Worm (Caenorhabditis elegans) whole organism, young adult: ENCODE data around the gene pde-3.

Experiments
- B0261.1 ChIP-seq: sonication (generic microtip); optimal IDR thresholded peaks from 2 replicates; lab custom pipeline; 2016; ENCODE audit warnings: mild to moderate bottlenecking, missing genetic modification characterization, moderate library complexity, missing compliant biosample characterization
- F39B2.1 ChIP-seq: fragments of 200-800 bp; sonication (Bioruptor generic); IDR thresholded peaks from 2 replicates; pipeline ENCODE4 v1.3.6; 2022; ENCODE audit warnings: missing genetic modification reagents, missing genetic modification characterization, missing compliant biosample characterization
- Y53G8AR.9 ChIP-seq: fragments of 200-800 bp; sonication (Bioruptor generic); conservative IDR thresholded peaks from 2 replicates; pipeline ENCODE4 v1.3.6; 2022; ENCODE audit warnings: missing genetic modification reagents, missing genetic modification characterization, missing compliant biosample characterization
- attf-6 ChIP-seq: fragments of 200-800 bp; sonication (Bioruptor generic); IDR thresholded peaks from 2 replicates; pipeline ENCODE4 v1.3.6; 2022; ENCODE audit warnings: missing genetic modification reagents, missing genetic modification characterization, missing compliant biosample characterization
- bed-1 ChIP-seq: fragments of 200-800 bp; sonication (Bioruptor generic); IDR thresholded peaks from 2 replicates; pipeline ENCODE4 v1.3.6; 2022; ENCODE audit warnings: missing genetic modification reagents, missing genetic modification characterization, missing compliant biosample characterization
- cebp-1 ChIP-seq, 2 experiments: fragments of 200-800 bp in 1 of 2; sonication (Bioruptor generic) in 1 of 2; sonication (generic microtip) in 1 of 2; IDR thresholded peaks in 1 of 2; optimal IDR thresholded peaks in 1 of 2; 2 replicates each; pipeline versions ENCODE4 v1.3.6 to Lab custom; 2017 to 2022; ENCODE audit warnings: missing compliant biosample characterization in 2 of 2, missing genetic modification characterization in 2 of 2, mild to moderate bottlenecking in 1 of 2, missing genetic modification reagents in 1 of 2, moderate library complexity in 1 of 2
- ceh-40 ChIP-seq: fragments of 200-800 bp; sonication (Bioruptor generic); IDR thresholded peaks from 2 replicates; pipeline ENCODE4 v1.3.6; 2022; ENCODE audit warnings: missing genetic modification characterization, missing compliant biosample characterization
- ceh-58 ChIP-seq: fragments of 200-800 bp; sonication (Bioruptor generic); IDR thresholded peaks from 2 replicates; pipeline ENCODE4 v1.3.6; 2022; ENCODE audit warnings: missing genetic modification characterization, missing compliant biosample characterization
- chd-7 ChIP-seq: sonication (generic microtip); optimal IDR thresholded peaks from 2 replicates; lab custom pipeline; 2016; ENCODE audit warnings: mild to moderate bottlenecking, missing genetic modification characterization, moderate library complexity, missing compliant biosample characterization
- dox-1 ChIP-seq: fragments of 200-800 bp; sonication (Bioruptor generic); IDR thresholded peaks from 2 replicates; pipeline ENCODE4 v1.3.6; 2022; ENCODE audit warnings: missing genetic modification reagents, missing genetic modification characterization, missing compliant biosample characterization
- egrh-3 ChIP-seq: fragments of 200-800 bp; sonication (Bioruptor generic); IDR thresholded peaks from 2 replicates; pipeline ENCODE4 v1.3.6; 2022; ENCODE audit warnings: missing genetic modification reagents, missing genetic modification characterization, missing compliant biosample characterization
- ekl-4 ChIP-seq: fragments of 200-800 bp; sonication (Bioruptor generic); IDR thresholded peaks from 2 replicates; pipeline ENCODE4 v1.3.6; 2022; ENCODE audit warnings: missing genetic modification reagents, missing genetic modification characterization, missing compliant biosample characterization
- hmg-20 ChIP-seq: fragments of 200-800 bp; sonication (Bioruptor generic); IDR thresholded peaks from 2 replicates; pipeline ENCODE4 v1.3.6; 2022; ENCODE audit warnings: missing genetic modification reagents, missing genetic modification characterization, missing compliant biosample characterization
- let-607 ChIP-seq, 2 experiments: fragments of 200-800 bp in 1 of 2; sonication (Bioruptor generic) in 1 of 2; sonication (generic microtip) in 1 of 2; optimal IDR thresholded peaks; 2 replicates each; lab custom pipeline; 2016 to 2018; ENCODE audit warnings: mild to moderate bottlenecking in 2 of 2, missing compliant biosample characterization in 2 of 2, missing genetic modification characterization in 2 of 2, moderate library complexity in 2 of 2, missing genotype in 1 of 2
- lin-26 ChIP-seq: fragments of 200-800 bp; sonication (Bioruptor generic); IDR thresholded peaks from 2 replicates; pipeline ENCODE4 v1.3.6; 2022; ENCODE audit warnings: missing genetic modification reagents, missing genetic modification characterization, missing compliant biosample characterization
- lin-40 ChIP-seq: sonication (generic microtip); optimal IDR thresholded peaks from 2 replicates; lab custom pipeline; 2016; ENCODE audit warnings: missing genetic modification characterization, mild to moderate bottlenecking, missing compliant biosample characterization, missing genotype, missing genetic modification reagents
- lin-54 ChIP-seq: fragments of 200-800 bp; sonication (Bioruptor generic); optimal IDR thresholded peaks from 2 replicates; lab custom pipeline; 2018; ENCODE audit warnings: mild to moderate bottlenecking, missing genetic modification characterization, missing compliant biosample characterization
- mcd-1 ChIP-seq: fragments of 200-800 bp; sonication (Bioruptor generic); IDR thresholded peaks from 2 replicates; pipeline ENCODE4 v1.3.6; 2022; ENCODE audit warnings: missing genetic modification reagents, missing genetic modification characterization, missing compliant biosample characterization
- mel-28 ChIP-seq: sonication (generic microtip); optimal IDR thresholded peaks from 2 replicates; lab custom pipeline; 2016; ENCODE audit warnings: borderline replicate concordance, mild to moderate bottlenecking, missing genetic modification characterization, missing compliant biosample characterization
- sdz-38 ChIP-seq: sonication (generic microtip); optimal IDR thresholded peaks from 2 replicates; lab custom pipeline; 2016; ENCODE audit warnings: missing genotype, missing genetic modification characterization, missing compliant biosample characterization
- snpc-4 ChIP-seq, 5 experiments: fragments of 150-350 bp in 1 of 5; sonication (generic microtip) in 4 of 5; optimal IDR thresholded peaks; 2 replicates each; lab custom pipeline; 2014 to 2018; ENCODE audit warnings: missing genetic modification characterization in 5 of 5, missing biosample characterization in 3 of 5, antibody characterized with exemption in 2 of 5, mild to moderate bottlenecking in 2 of 5, missing compliant biosample characterization in 2 of 5, missing genotype in 2 of 5, moderate library complexity in 2 of 5, missing genetic modification reagents in 1 of 5
- tbp1 ChIP-seq: fragments of 200-800 bp; sonication (Bioruptor generic); optimal IDR thresholded peaks from 2 replicates; lab custom pipeline; 2018; ENCODE audit warnings: mild to moderate bottlenecking, missing genetic modification characterization, missing compliant biosample characterization
- unc-62 ChIP-seq: fragments of 150-350 bp; optimal IDR thresholded peaks from 2 replicates; lab custom pipeline; 2014; ENCODE audit warnings: missing biosample characterization, missing genetic modification reagents, missing genetic modification characterization
- zfh-2 ChIP-seq: fragments of 200-800 bp; sonication (Bioruptor generic); conservative IDR thresholded peaks from 2 replicates; pipeline ENCODE4 v1.3.6; 2022; ENCODE audit warnings: missing genetic modification reagents, missing genetic modification characterization, missing compliant biosample characterization

pde-3 gene

DNA sequence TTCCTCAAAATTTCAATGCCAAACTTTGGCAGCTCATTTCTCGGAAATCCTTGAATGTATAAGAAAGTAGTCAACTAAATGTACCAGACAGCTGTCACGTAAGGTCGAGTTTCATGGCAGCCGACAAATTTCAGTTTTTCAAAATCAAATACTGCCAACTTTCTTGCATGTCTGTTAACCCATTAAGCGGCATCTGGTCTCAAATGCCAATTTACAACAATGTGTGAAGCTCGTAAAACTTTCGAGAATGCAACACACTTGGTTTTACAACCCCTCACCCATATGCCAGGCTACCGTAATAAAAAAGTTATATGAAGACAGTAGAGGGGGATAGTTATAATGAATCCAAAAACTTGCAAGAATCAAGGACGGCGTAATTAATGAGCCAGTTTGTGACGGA lies 15.9 kb upstream of the pde-3 start:
- TF ChIP-seq ceh-58 (no peak), zfh-2 (no peak), sdz-38 (tag; lab: Kevin White, UChicago) (no peak), attf-6 (no peak), cebp-1 (GFP tag; IDR thresholded peaks at IDR 0.05; lab: Robert Waterston, UW) (no peak), cebp-1 (tag; optimal IDR thresholded peaks at IDR 0.05; lab: Kevin White, UChicago) (no peak), egrh-3 (GFP tag; lab: Robert Waterston, UW) (no peak), ekl-4 (GFP tag; lab: Robert Waterston, UW) (no peak), tbp1 (GFP tag; lab: Kevin White, UChicago) (no peak)

DNA sequence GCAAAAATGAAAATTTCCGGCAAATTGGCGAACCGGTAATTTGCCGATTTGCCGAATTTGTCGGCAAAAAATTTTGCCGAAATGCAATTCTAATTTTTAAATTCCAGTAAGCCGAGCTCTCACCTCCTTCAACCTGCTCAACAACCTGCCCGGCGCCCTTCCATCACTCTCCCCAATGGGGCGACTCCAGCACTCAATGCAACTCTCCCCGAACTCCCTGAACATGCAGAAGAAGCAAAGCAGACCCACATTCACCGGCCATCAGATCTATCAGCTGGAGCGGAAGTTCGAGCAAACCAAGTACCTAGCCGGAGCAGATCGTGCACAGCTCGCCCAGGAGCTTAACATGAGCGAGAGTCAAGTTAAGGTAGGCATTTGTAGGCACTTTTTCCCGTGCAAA lies 14.9 kb upstream of the pde-3 start:
- TF ChIP-seq zfh-2 (peak; percentile 72), egrh-3 (GFP tag; lab: Robert Waterston, UW) (0 out of 2 replicates have a peak, but pooled peaks have one; percentile 11), lin-40 (tag; lab: Kevin White, UChicago) (no peak)

DNA sequence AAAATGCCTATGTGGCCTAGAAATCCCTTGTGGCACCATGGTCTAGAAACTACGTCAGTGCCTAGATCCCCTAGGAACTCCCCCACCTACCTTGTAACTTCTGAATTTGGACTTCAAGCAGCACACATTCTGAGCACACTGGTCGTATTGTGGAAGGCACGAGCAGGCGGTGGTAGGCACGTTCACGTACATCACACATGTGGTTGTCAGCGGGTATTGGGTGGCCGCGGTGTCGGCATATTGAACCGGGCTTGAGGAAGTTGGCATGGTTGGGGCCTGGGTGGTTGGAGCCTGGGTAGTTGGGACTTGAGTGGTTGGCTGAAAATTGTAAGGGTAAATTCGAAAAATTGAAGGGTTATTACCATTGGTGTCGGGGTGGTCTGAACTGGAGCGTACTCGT lies 11.8 kb upstream of the pde-3 start:
- TF ChIP-seq dox-1 (GFP tag; lab: Robert Waterston, UW) (no peak), B0261.1 (no peak), mel-28 (no peak)

DNA sequence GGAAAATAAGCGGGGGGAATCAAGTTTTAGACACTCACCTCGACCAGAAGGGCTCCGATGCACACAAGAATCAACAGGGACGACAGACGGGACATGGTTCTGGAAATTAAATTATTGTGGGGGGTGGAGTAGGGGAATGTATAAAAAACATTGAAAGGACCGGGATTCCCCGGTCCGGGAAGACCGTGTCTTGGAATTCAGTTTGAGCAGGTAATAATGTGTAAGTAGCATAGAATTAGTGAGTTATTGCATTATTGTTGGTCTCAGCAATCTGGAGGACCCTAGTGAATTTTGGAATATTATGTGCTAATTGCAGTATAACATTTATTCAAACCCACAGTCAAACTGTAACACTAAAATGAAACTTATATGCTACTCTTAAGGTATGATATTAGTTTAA lies 9.2 kb upstream of the pde-3 start, which contains the start of gene R03C1.1:
TSS of gene R03C1.1 (minus strand) at position 101 of the 400 bp plus-strand sequence.
- TF ChIP-seq bed-1 (GFP tag; lab: Robert Waterston, UW) (no peak), mcd-1 (GFP tag; lab: Robert Waterston, UW) (no peak), ceh-40 (GFP tag; lab: Robert Waterston, UW) (no peak), let-607 (tag; optimal IDR thresholded peaks at IDR 0.05; lab: Kevin White, UChicago) (no peak), Y53G8AR.9 (GFP tag; lab: Robert Waterston, UW) (no peak), chd-7 (tag; lab: Kevin White, UChicago) (no peak)

DNA sequence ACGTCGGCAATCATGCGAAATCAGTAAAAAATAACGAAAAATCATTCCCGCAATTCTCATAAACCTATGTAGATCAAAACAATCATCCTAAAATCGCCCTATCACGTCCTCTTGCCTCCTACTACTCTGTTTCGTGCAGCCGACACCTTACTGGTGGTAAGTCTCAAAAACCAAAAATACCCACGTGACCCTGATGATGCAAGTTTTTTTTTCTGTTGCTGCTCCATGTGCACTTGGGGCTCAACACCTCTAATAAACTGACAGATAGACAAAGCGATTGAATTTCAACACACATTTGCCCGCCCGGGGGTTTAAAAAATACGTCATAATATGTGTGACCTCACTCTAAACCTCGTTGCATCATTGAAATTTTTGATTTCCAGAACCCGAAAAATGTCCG lies 2.7 kb upstream of the pde-3 start:
- TF ChIP-seq F39B2.1 (no peak), snpc-4 (GFP tag; optimal IDR thresholded peaks at IDR 0.05; lab: Kevin White, UChicago) (no peak), snpc-4 (tag; optimal IDR thresholded peaks at IDR 0.05; lab: Kevin White, UChicago) (peak in 2 of 4 experiments; percentile 36 to 67)

DNA sequence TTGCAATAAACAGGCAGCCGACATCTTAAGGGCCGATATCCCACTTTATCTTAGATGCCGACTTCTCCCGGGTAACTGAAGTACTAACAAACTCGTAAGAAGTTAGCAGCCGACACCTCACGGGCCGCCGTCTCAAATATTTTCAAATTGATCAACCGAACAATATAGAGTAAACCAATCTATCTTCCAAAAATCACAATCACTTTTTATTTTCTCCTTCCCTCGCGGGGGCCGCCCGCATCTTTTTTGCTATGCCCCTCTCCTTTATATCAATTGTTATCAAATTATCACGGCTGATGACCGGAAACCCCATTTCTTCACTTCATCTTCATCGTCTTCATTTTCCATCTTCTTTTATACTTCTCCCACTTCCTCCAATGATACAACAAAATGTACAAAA lies 9.3 kb downstream of the pde-3 start:
- TF ChIP-seq snpc-4 (GFP tag; optimal IDR thresholded peaks at IDR 0.05; lab: Kevin White, UChicago): no peak
- TF ChIP-seq snpc-4 (tag; optimal IDR thresholded peaks at IDR 0.05; lab: Kevin White, UChicago): peak in 3 of 4 experiments; percentile 66 to 90 (median 84)
- no peak for TF ChIP-seq hmg-20 (GFP tag; lab: Robert Waterston, UW)

DNA sequence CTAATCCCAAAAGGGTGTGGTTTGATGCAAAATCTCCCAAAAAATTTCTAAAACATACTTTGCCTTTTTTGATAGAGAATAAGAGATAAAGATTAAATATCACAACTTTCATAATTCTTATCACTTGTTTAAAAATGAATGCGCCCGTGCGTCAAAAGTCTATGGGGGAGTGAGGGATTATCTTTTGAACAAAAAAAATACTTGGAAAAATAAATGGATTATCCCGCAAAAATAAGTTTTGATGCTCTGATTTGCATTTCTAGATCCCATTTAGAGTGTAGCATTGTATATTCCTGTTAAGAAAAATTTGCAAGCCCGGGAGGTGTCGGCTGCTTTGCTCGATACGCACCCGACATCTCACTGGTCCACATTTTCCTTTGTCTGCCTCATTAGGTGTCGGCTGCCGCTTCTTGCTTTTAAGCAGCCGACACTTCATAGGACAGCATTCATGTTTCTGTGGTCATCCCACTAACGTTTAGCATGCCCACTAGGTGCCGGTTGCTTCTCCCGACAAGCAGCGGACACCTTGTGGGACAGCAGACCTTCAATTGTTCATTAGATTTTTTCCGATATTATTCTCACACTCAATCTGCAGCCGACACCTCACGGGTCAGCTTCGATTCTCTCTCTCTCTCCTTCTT lies 16.0 kb downstream of the pde-3 start:
- TF ChIP-seq lin-26 (no peak), unc-62 (GFP tag; lab: Kevin White, UChicago) (no peak), snpc-4 (GFP tag; optimal IDR thresholded peaks at IDR 0.05; lab: Kevin White, UChicago) (no peak), snpc-4 (tag; optimal IDR thresholded peaks at IDR 0.05; lab: Kevin White, UChicago) (peak in 3 of 4 experiments; percentile 18 to 57 (median 55)), lin-54 (no peak)
- TF ChIP-seq, all 124 proteins: peak for 1
